Worm (Caenorhabditis elegans) whole organism, mixed stage, embryonic: ENCODE data around the gene chk-2.
"Not testable (repeated sequence)": the region's sequence is repeated elsewhere in the genome, so short reads cannot be mapped to it uniquely, and the experiment has no call there.

Experiments used
- M03D4.4 ChIP-seq: sonication (generic microtip); optimal IDR thresholded peaks from 2 replicates; lab custom pipeline; 2017; ENCODE audit warnings: mild to moderate bottlenecking, missing genetic modification characterization, missing compliant biosample characterization
- bed-3 ChIP-seq: fragments of 200-800 bp; sonication (Bioruptor generic); optimal IDR thresholded peaks from 3 replicates; lab custom pipeline; 2018; ENCODE audit warnings: mild to moderate bottlenecking, missing genetic modification characterization, moderate library complexity, missing compliant biosample characterization
- blmp-1 ChIP-seq: fragments of 150-350 bp; optimal IDR thresholded peaks from 2 replicates; lab custom pipeline; 2014; ENCODE audit warnings: missing biosample characterization, missing genetic modification characterization
- ceh-39 ChIP-seq: fragments of 150-350 bp; optimal IDR thresholded peaks from 2 replicates; lab custom pipeline; 2014; ENCODE audit warnings: missing biosample characterization, missing genetic modification characterization
- ceh-43 ChIP-seq: fragments of 200-800 bp; sonication (Bioruptor generic); optimal IDR thresholded peaks from 2 replicates; lab custom pipeline; 2018; ENCODE audit warnings: mild to moderate bottlenecking, missing genetic modification characterization, moderate library complexity, missing compliant biosample characterization
- ceh-83 ChIP-seq: fragments of 200-800 bp; sonication (Bioruptor generic); optimal IDR thresholded peaks from 2 replicates; lab custom pipeline; 2018; ENCODE audit warnings: mild to moderate bottlenecking, missing genetic modification characterization, missing compliant biosample characterization
- ces-1 ChIP-seq: fragments of 150-350 bp; optimal IDR thresholded peaks from 2 replicates; lab custom pipeline; 2014; ENCODE audit warnings: missing biosample characterization, missing genetic modification reagents, missing genetic modification characterization
- cnd-1 ChIP-seq: fragments of 200-800 bp; sonication (Bioruptor generic); optimal IDR thresholded peaks from 2 replicates; lab custom pipeline; 2018; ENCODE audit warnings: mild to moderate bottlenecking, missing genetic modification characterization, missing compliant biosample characterization
- drap-1 ChIP-seq: fragments of 200-800 bp; sonication (Bioruptor generic); optimal IDR thresholded peaks from 3 replicates; lab custom pipeline; 2018; ENCODE audit warnings: mild to moderate bottlenecking, missing genetic modification characterization, missing compliant biosample characterization
- elt-1 ChIP-seq: sonication (generic microtip); optimal IDR thresholded peaks from 2 replicates; lab custom pipeline; 2017; ENCODE audit warnings: missing genetic modification characterization, mild to moderate bottlenecking, missing compliant biosample characterization, antibody characterized with exemption, moderate library complexity, borderline replicate concordance; ENCODE audit not compliant: insufficient read depth
- elt-3 ChIP-seq: fragments of 150-350 bp; optimal IDR thresholded peaks from 2 replicates; lab custom pipeline; 2014; ENCODE audit warnings: missing biosample characterization, missing genetic modification characterization
- flh-1 ChIP-seq: fragments of 200-800 bp; sonication (Bioruptor generic); optimal IDR thresholded peaks from 2 replicates; lab custom pipeline; 2018; ENCODE audit warnings: mild to moderate bottlenecking, missing genetic modification characterization, moderate library complexity, missing compliant biosample characterization
- ham-2 ChIP-seq: fragments of 200-800 bp; sonication (Bioruptor generic); optimal IDR thresholded peaks from 2 replicates; lab custom pipeline; 2018; ENCODE audit warnings: mild to moderate bottlenecking, missing genetic modification characterization, missing compliant biosample characterization
- hlh-1 ChIP-seq: fragments of 150-350 bp; optimal IDR thresholded peaks from 2 replicates; lab custom pipeline; 2014; ENCODE audit warnings: missing biosample characterization, missing genetic modification reagents, missing genetic modification characterization
- lin-13 ChIP-seq: fragments of 150-350 bp; optimal IDR thresholded peaks from 2 replicates; lab custom pipeline; 2014; ENCODE audit warnings: missing biosample characterization, missing genetic modification characterization
- lin-32 ChIP-seq: fragments of 200-800 bp; sonication (Bioruptor generic); optimal IDR thresholded peaks from 2 replicates; lab custom pipeline; 2018; ENCODE audit warnings: mild to moderate bottlenecking, missing genetic modification characterization, missing compliant biosample characterization
- lsy-2 ChIP-seq: fragments of 150-350 bp; optimal IDR thresholded peaks from 2 replicates; lab custom pipeline; 2014; ENCODE audit warnings: missing biosample characterization, missing genetic modification characterization
- mab-5 ChIP-seq: fragments of 150-350 bp; optimal IDR thresholded peaks from 2 replicates; lab custom pipeline; 2014; ENCODE audit warnings: missing biosample characterization, missing genetic modification characterization
- mep-1 ChIP-seq: fragments of 150-350 bp; optimal IDR thresholded peaks from 2 replicates; lab custom pipeline; 2017; ENCODE audit warnings: missing biosample characterization, missing genetic modification reagents, missing genetic modification characterization, inconsistent platforms
- mls-2 ChIP-seq: sonication (generic microtip); optimal IDR thresholded peaks from 2 replicates; lab custom pipeline; 2016; ENCODE audit warnings: mild to moderate bottlenecking, missing genetic modification characterization, moderate library complexity, missing compliant biosample characterization
- nhr-12 ChIP-seq: fragments of 150-350 bp; optimal IDR thresholded peaks from 2 replicates; lab custom pipeline; 2014; ENCODE audit warnings: missing biosample characterization, missing genetic modification characterization
- nhr-2 ChIP-seq: fragments of 150-350 bp; optimal IDR thresholded peaks from 2 replicates; lab custom pipeline; 2014; ENCODE audit warnings: missing biosample characterization, missing genetic modification characterization
- nhr-28 ChIP-seq: fragments of 150-350 bp; optimal IDR thresholded peaks from 2 replicates; lab custom pipeline; 2014; ENCODE audit warnings: missing biosample characterization, missing genetic modification characterization
- nhr-76 ChIP-seq: sonication (generic microtip); optimal IDR thresholded peaks from 2 replicates; lab custom pipeline; 2017; ENCODE audit warnings: missing biosample characterization, missing genetic modification characterization
- pha-4 ChIP-seq: fragments of 150-350 bp; optimal IDR thresholded peaks from 2 replicates; lab custom pipeline; 2018; ENCODE audit warnings: missing biosample characterization, missing genetic modification reagents, missing genetic modification characterization
- snpc-4 ChIP-seq: fragments of 150-350 bp; optimal IDR thresholded peaks from 2 replicates; lab custom pipeline; 2014; ENCODE audit warnings: missing biosample characterization, missing genetic modification characterization
- sptf-1 ChIP-seq: sonication (generic microtip); optimal IDR thresholded peaks from 2 replicates; lab custom pipeline; 2017; ENCODE audit warnings: mild to moderate bottlenecking, missing genetic modification characterization, moderate library complexity, missing compliant biosample characterization
- tbx-8 ChIP-seq: fragments of 200-800 bp; sonication (Bioruptor generic); optimal IDR thresholded peaks from 2 replicates; lab custom pipeline; 2018; ENCODE audit warnings: mild to moderate bottlenecking, missing genetic modification characterization, moderate library complexity, missing compliant biosample characterization
- unc-120 ChIP-seq: sonication (generic microtip); optimal IDR thresholded peaks from 2 replicates; lab custom pipeline; 2017; ENCODE audit warnings: missing genetic modification characterization, missing compliant biosample characterization; ENCODE audit not compliant: poor library complexity, severe bottlenecking
- unc-39 ChIP-seq: fragments of 150-350 bp; optimal IDR thresholded peaks from 2 replicates; lab custom pipeline; 2014; ENCODE audit warnings: missing biosample characterization, missing genetic modification characterization
- zip-8 ChIP-seq: fragments of 150-350 bp; optimal IDR thresholded peaks from 2 replicates; lab custom pipeline; 2014; ENCODE audit warnings: missing biosample characterization, missing genetic modification characterization
- ztf-11 ChIP-seq: fragments of 150-350 bp; optimal IDR thresholded peaks from 2 replicates; lab custom pipeline; 2014; ENCODE audit warnings: missing biosample characterization, missing genetic modification characterization

The chk-2 gene

DNA sequence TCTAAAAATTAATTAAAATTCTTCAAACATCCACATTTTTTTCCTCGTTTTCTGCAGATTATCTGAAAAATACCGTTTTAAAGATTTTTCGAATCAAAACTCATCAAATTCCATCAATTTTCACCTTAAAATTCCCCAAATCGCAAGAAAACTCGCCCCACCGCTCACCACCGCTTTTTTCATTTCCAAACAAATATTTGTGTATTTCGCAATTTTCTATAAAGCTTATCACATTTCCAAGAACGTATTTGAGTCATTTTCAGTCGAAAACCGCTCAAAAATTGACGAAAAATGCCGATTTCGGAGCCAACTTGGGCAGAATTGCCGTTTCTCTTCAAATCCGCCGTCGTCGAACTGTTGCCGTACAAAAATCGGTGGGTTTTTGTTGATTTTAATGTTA is 33.9 kb upstream of the chk-2 start, which contains the start of gene Y60A3A.8:
Gene Y60A3A.8, plus strand, starts transcription at position 258 of the 400 bp plus-strand sequence.
- TF ChIP-seq sptf-1, nhr-2, M03D4.4 (tag; lab: Kevin White, UChicago): not testable (repeated sequence)

DNA sequence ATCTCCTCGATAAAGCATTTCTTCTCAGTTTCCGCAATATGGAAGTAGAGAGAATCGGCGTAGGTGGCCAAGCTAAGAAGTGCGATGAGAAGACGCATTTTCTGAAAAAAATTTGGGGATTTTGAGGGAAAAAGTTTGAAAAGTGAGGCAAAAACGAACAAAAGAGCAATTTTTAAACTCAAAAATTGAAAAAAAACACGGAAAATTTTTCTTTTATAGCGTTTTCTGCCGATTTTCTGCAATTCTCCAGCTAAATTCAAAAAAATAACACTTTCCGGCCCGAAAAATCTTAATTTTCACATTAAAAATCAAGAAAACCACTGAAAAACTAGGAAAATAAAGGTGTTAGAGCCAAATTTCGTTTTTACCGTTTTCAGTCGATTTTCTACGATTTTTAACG is 33.2 kb upstream of the chk-2 start, which contains the start of gene tmed-4:
Gene tmed-4, minus strand, starts transcription at position 101 of the 400 bp plus-strand sequence.
- TF ChIP-seq lin-32, ces-1, ceh-83 (GFP tag; lab: Kevin White, UChicago): not testable (repeated sequence)

DNA sequence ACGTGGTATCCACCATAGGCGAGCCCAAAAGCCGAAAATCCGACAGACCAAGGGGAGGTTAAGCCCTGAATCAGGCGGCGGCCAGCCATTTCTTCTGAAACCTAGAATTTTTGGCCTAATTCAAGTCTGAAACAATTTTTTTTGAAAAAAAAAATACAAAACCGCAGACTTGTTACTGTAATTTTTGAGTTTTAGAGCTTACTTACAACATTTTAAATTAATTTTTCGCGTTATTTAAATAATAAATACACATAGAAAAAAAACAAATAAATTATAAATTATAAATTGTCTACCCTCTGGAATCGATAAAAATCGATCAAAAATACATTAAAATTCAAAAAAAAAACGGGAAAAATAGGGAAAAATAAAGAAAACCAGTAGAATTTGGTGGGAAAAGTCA is 30.7 kb upstream of the chk-2 start, which contains the start of gene dhs-24:
Gene dhs-24, minus strand, starts transcription at position 101 of the 400 bp plus-strand sequence.
- no peak for TF ChIP-seq flh-1 (GFP tag; lab: Kevin White, UChicago)
- TF ChIP-seq mep-1 (tag; lab: Kevin White, UChicago) = no peak
- no peak for TF ChIP-seq tbx-8 (GFP tag; lab: Kevin White, UChicago)
- TF ChIP-seq hlh-1 (tag; lab: Kevin White, UChicago) = no peak
- no peak for TF ChIP-seq lsy-2
- no peak for TF ChIP-seq snpc-4 (tag; lab: Kevin White, UChicago)
- TF ChIP-seq bed-3 = no peak
- TF ChIP-seq elt-1 (tag; lab: Kevin White, UChicago) = no peak
- no peak for TF ChIP-seq M03D4.4 (tag; lab: Kevin White, UChicago)
- TF ChIP-seq pha-4 (tag; lab: Kevin White, UChicago) = no peak
- TF ChIP-seq nhr-28 = no peak
- no peak for TF ChIP-seq mls-2
- TF ChIP-seq, all 35 proteins: peak for 0

DNA sequence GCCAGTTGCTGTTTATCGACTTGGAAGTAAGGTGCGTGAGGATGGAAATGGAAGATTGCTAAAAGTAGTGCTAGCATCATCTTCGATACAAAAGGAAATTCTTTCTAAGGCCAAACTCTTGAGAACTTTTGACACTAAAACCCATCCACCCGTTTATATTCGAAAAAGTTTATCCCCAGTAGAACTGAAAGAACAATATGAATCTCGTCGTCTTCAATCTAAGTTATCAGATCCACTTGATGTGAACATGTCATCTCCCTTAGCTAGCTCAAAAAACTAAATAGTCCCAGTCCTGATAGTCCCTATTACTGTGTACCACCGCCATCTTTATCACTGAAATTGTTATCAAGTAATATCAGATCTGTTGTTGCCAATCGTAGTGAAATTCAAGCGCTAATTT is 21.1 kb upstream of the chk-2 start:
- TF ChIP-seq tbx-8 (GFP tag; lab: Kevin White, UChicago) (no peak), elt-3 (tag; lab: Kevin White, UChicago) (no peak), nhr-28 (no peak), ceh-43 (no peak), cnd-1 (tag; lab: Kevin White, UChicago) (no peak), bed-3 (no peak), pha-4 (tag; lab: Kevin White, UChicago) (no peak), ceh-39 (tag; lab: Kevin White, UChicago) (no peak), snpc-4 (tag; lab: Kevin White, UChicago) (no peak), ces-1 (GFP tag; lab: Kevin White, UChicago) (no peak), elt-1 (tag; lab: Kevin White, UChicago) (no peak), drap-1 (GFP tag; lab: Kevin White, UChicago) (no peak), zip-8 (tag; lab: Kevin White, UChicago) (no peak), ztf-11 (tag; lab: Kevin White, UChicago) (no peak), flh-1 (GFP tag; lab: Kevin White, UChicago) (no peak), mab-5 (tag; lab: Kevin White, UChicago) (no peak), unc-39 (tag; lab: Kevin White, UChicago) (no peak), nhr-12 (tag; lab: Kevin White, UChicago) (no peak), nhr-76 (tag; lab: Kevin White, UChicago) (no peak)
- TF ChIP-seq, all 35 proteins: peak for 0

DNA sequence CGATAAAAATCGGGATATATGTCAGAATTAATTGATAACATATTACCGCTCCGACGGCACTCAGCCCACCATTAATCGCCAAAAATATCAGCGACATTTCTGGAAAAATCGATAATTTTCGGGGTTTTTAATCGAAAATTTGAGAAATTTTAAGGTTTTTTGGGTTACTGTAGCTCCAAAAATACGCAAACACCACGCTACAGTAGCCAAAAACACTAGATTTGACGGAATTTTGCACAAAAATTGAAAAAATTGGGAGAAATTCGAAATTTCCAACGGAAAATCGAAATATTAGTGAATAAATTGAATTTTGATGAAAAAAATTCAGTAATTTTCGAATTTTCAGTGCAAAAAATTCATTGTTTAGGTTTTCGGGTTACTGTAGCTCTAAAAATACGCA is 18.4 kb upstream of the chk-2 start, which contains the start of gene algn-7:
Gene algn-7, minus strand, starts transcription at position 101 of the 400 bp plus-strand sequence.
- TF ChIP-seq sptf-1 (tag; lab: Kevin White, UChicago) = no peak
- TF ChIP-seq M03D4.4 (tag; lab: Kevin White, UChicago) = no peak
- no peak for TF ChIP-seq ham-2
- no peak for TF ChIP-seq ceh-43
- no peak for TF ChIP-seq drap-1 (GFP tag; lab: Kevin White, UChicago)
- TF ChIP-seq cnd-1 (tag; lab: Kevin White, UChicago) = no peak
- no peak for TF ChIP-seq zip-8 (tag; lab: Kevin White, UChicago)
- no peak for TF ChIP-seq ceh-83 (GFP tag; lab: Kevin White, UChicago)
- no peak for TF ChIP-seq tbx-8 (GFP tag; lab: Kevin White, UChicago)
- no peak for TF ChIP-seq bed-3
- no peak for TF ChIP-seq unc-120 (tag; lab: Kevin White, UChicago)
- TF ChIP-seq mab-5 (tag; lab: Kevin White, UChicago) = no peak
- no peak for TF ChIP-seq blmp-1
- TF ChIP-seq snpc-4 (tag; lab: Kevin White, UChicago) = no peak
- TF ChIP-seq nhr-76 (tag; lab: Kevin White, UChicago) = no peak
- TF ChIP-seq lin-13 (tag; lab: Kevin White, UChicago) = no peak
- TF ChIP-seq lin-32 (GFP tag; lab: Kevin White, UChicago) = no peak
- TF ChIP-seq ces-1 (GFP tag; lab: Kevin White, UChicago) = no peak
- TF ChIP-seq flh-1 (GFP tag; lab: Kevin White, UChicago) = no peak
- TF ChIP-seq nhr-12 (tag; lab: Kevin White, UChicago) = no peak
- TF ChIP-seq, all 35 proteins: peak for 0
